Fruit fly (Drosophila melanogaster) whole organism, embryonic: ENCODE measurements around the gene CG33298.

Experiments
- Ada2b ChIP-seq: fragments of 200-800 bp; sonication (Bioruptor generic); IDR thresholded peaks from 2 replicates; pipeline ENCODE4 v1.3.6; 2022; ENCODE audit warnings: missing biosample characterization, missing genetic modification characterization
- Atf-2 ChIP-seq: fragments of 200-800 bp; sonication (Bioruptor generic); optimal IDR thresholded peaks from 2 replicates; lab custom pipeline; 2016; ENCODE audit warnings: missing biosample characterization, missing genetic modification characterization
- Blimp-1 ChIP-seq: fragments of 200-800 bp; sonication (Bioruptor generic); optimal IDR thresholded peaks from 3 replicates; lab custom pipeline; 2018; ENCODE audit warnings: missing biosample characterization, missing genetic modification characterization, mild to moderate bottlenecking, moderate library complexity, missing genetic modification reagents
- CG10209 ChIP-seq: fragments of 200-800 bp; sonication (Bioruptor generic); optimal IDR thresholded peaks from 3 replicates; lab custom pipeline; 2017; ENCODE audit warnings: missing biosample characterization, mild to moderate bottlenecking, missing genetic modification characterization, missing genetic modification reagents
- CG10321 ChIP-seq: fragments of 200-800 bp; sonication (Bioruptor generic); IDR thresholded peaks from 2 replicates; pipeline ENCODE4 v1.3.6; 2022; ENCODE audit warnings: missing biosample characterization, missing genetic modification characterization
- CG11093 ChIP-seq: fragments of 200-800 bp; sonication (Bioruptor generic); IDR thresholded peaks from 3 replicates; pipeline ENCODE4 v1.3.6; 2022; ENCODE audit warnings: missing biosample characterization, missing genetic modification characterization
- CG12236 ChIP-seq: fragments of 200-800 bp; sonication (Bioruptor generic); optimal IDR thresholded peaks from 2 replicates; lab custom pipeline; 2016; ENCODE audit warnings: missing biosample characterization, missing genetic modification characterization
- CG12391 ChIP-seq: fragments of 200-800 bp; sonication (Bioruptor generic); optimal IDR thresholded peaks from 3 replicates; lab custom pipeline; 2018; ENCODE audit warnings: missing biosample characterization, mild to moderate bottlenecking, missing genetic modification characterization, moderate library complexity
- CG12744 ChIP-seq: fragments of 200-800 bp; sonication (Bioruptor generic); optimal IDR thresholded peaks from 2 replicates; lab custom pipeline; 2016; ENCODE audit warnings: missing biosample characterization, missing genetic modification characterization
- CG14667 ChIP-seq: fragments of 200-800 bp; sonication (Bioruptor generic); IDR thresholded peaks from 2 replicates; pipeline ENCODE4 v1.3.6; 2022; ENCODE audit warnings: missing biosample characterization, missing genetic modification characterization
- CG14860 ChIP-seq: fragments of 200-800 bp; sonication (Bioruptor generic); IDR thresholded peaks from 3 replicates; pipeline ENCODE4 v1.3.6; 2022; ENCODE audit warnings: missing biosample characterization, missing genetic modification characterization; ENCODE audit not compliant: partially characterized antibody
- CG15479 ChIP-seq: fragments of 200-800 bp; sonication (Bioruptor generic); optimal IDR thresholded peaks from 3 replicates; lab custom pipeline; 2019; ENCODE audit warnings: missing biosample characterization, mild to moderate bottlenecking, missing genetic modification characterization, moderate library complexity
- CG15601 ChIP-seq: fragments of 200-800 bp; sonication (Bioruptor generic); optimal IDR thresholded peaks from 3 replicates; lab custom pipeline; 2019; ENCODE audit warnings: missing biosample characterization, mild to moderate bottlenecking, missing genetic modification characterization, moderate library complexity
- CG2202 ChIP-seq: fragments of 200-800 bp; sonication (Bioruptor generic); optimal IDR thresholded peaks from 2 replicates; lab custom pipeline; 2018; ENCODE audit warnings: missing biosample characterization, mild to moderate bottlenecking, missing genetic modification characterization
- CG31388 ChIP-seq: fragments of 200-800 bp; sonication (Bioruptor generic); optimal IDR thresholded peaks from 2 replicates; lab custom pipeline; 2016; ENCODE audit warnings: missing biosample characterization, missing genetic modification characterization
- CG34422 ChIP-seq: fragments of 200-800 bp; sonication (Bioruptor generic); IDR thresholded peaks from 3 replicates; pipeline ENCODE4 v1.3.6; 2022; ENCODE audit warnings: missing biosample characterization, missing genetic modification characterization
- CG4282 ChIP-seq: fragments of 200-800 bp; sonication (Bioruptor generic); optimal IDR thresholded peaks from 2 replicates; lab custom pipeline; 2016; ENCODE audit warnings: missing biosample characterization, missing genetic modification characterization
- CG43689 ChIP-seq: fragments of 200-800 bp; sonication (Bioruptor generic); IDR thresholded peaks from 2 replicates; pipeline ENCODE4 v1.3.6; 2022; ENCODE audit warnings: missing biosample characterization, missing genetic modification characterization
- CG4707 ChIP-seq: fragments of 200-800 bp; sonication (Bioruptor generic); optimal IDR thresholded peaks from 2 replicates; lab custom pipeline; 2018; ENCODE audit warnings: missing biosample characterization, mild to moderate bottlenecking, missing genetic modification characterization, moderate library complexity
- CG4854 ChIP-seq: fragments of 200-800 bp; sonication (Bioruptor generic); optimal IDR thresholded peaks from 2 replicates; lab custom pipeline; 2016; ENCODE audit warnings: missing biosample characterization, missing genetic modification characterization, inconsistent platforms
- CG6813 ChIP-seq: fragments of 200-800 bp; sonication (Bioruptor generic); optimal IDR thresholded peaks from 2 replicates; lab custom pipeline; 2017; ENCODE audit warnings: missing biosample characterization, missing genetic modification characterization, mild to moderate bottlenecking, moderate library complexity, missing genetic modification reagents
- CG7357 ChIP-seq: fragments of 200-800 bp; sonication (Bioruptor generic); IDR thresholded peaks from 3 replicates; pipeline ENCODE4 v1.3.6; 2022; ENCODE audit warnings: missing biosample characterization, missing genetic modification characterization
- CG8281 ChIP-seq: fragments of 200-800 bp; sonication (Bioruptor generic); optimal IDR thresholded peaks from 2 replicates; lab custom pipeline; 2018; ENCODE audit warnings: missing biosample characterization, mild to moderate bottlenecking, missing genetic modification characterization, moderate library complexity
- CG9876 ChIP-seq: fragments of 200-800 bp; sonication (Bioruptor generic); optimal IDR thresholded peaks from 2 replicates; lab custom pipeline; 2016; ENCODE audit warnings: missing biosample characterization, missing genetic modification characterization
- CrebB ChIP-seq: fragments of 200-800 bp; sonication (Bioruptor generic); optimal IDR thresholded peaks from 3 replicates; lab custom pipeline; 2018; ENCODE audit warnings: missing biosample characterization, mild to moderate bottlenecking, missing genetic modification characterization
- D ChIP-seq, 2 experiments: fragments of 200-800 bp in 1 of 2; fragments of >200 bp in 1 of 2; sonication (Bioruptor generic) in 1 of 2; optimal IDR thresholded peaks; 2 replicates in 1 of 2; 3 replicates in 1 of 2; lab custom pipeline; 2017; ENCODE audit warnings: mild to moderate bottlenecking in 1 of 2, missing biosample characterization in 1 of 2, missing genetic modification characterization in 1 of 2, missing genetic modification reagents in 1 of 2
- Dref ChIP-seq: fragments of 200-800 bp; sonication (Bioruptor generic); IDR thresholded peaks from 2 replicates; pipeline ENCODE4 v1.3.6; 2022; ENCODE audit warnings: missing biosample characterization, missing genetic modification characterization
- H2.0 ChIP-seq: fragments of 200-800 bp; sonication (Bioruptor generic); IDR thresholded peaks from 2 replicates; pipeline ENCODE4 v1.3.6; 2022; ENCODE audit warnings: missing biosample characterization, missing genetic modification characterization
- Myb ChIP-seq: fragments of 200-800 bp; sonication (Bioruptor generic); optimal IDR thresholded peaks from 2 replicates; lab custom pipeline; 2016; ENCODE audit warnings: missing biosample characterization, missing genetic modification characterization
- PHDP ChIP-seq: fragments of 200-800 bp; sonication (Bioruptor generic); optimal IDR thresholded peaks from 3 replicates; lab custom pipeline; 2018; ENCODE audit warnings: missing biosample characterization, mild to moderate bottlenecking, missing genetic modification characterization, moderate library complexity
- Rx ChIP-seq: fragments of 200-800 bp; sonication (Bioruptor generic); IDR thresholded peaks from 2 replicates; pipeline ENCODE4 v1.3.6; 2022; ENCODE audit warnings: missing biosample characterization, missing genetic modification characterization
- Six4 ChIP-seq: fragments of 200-800 bp; sonication (Bioruptor generic); optimal IDR thresholded peaks from 2 replicates; lab custom pipeline; 2016; ENCODE audit warnings: missing biosample characterization, missing genetic modification characterization
- al ChIP-seq: fragments of 200-800 bp; sonication (Bioruptor generic); IDR thresholded peaks from 2 replicates; pipeline ENCODE4 v1.3.6; 2022; ENCODE audit warnings: missing biosample characterization, missing genetic modification characterization
- bab2 ChIP-seq: fragments of 200-800 bp; sonication (Bioruptor generic); optimal IDR thresholded peaks from 2 replicates; lab custom pipeline; 2016; ENCODE audit warnings: missing biosample characterization, missing genetic modification characterization
- br ChIP-seq: fragments of >200 bp; optimal IDR thresholded peaks from 2 replicates; lab custom pipeline; 2017
- chm ChIP-seq: fragments of 200-800 bp; sonication (Bioruptor generic); IDR thresholded peaks from 2 replicates; pipeline ENCODE4 v1.3.6; 2022; ENCODE audit warnings: missing biosample characterization, missing genetic modification characterization
- crp ChIP-seq, 2 experiments: fragments of 200-800 bp; sonication (Bioruptor generic); optimal IDR thresholded peaks; 2 replicates in 1 of 2; 3 replicates in 1 of 2; lab custom pipeline; 2017; ENCODE audit warnings: missing biosample characterization in 2 of 2, missing genetic modification characterization in 2 of 2, mild to moderate bottlenecking in 1 of 2, moderate library complexity in 1 of 2
- dan ChIP-seq: fragments of 200-800 bp; sonication (Bioruptor generic); IDR thresholded peaks from 2 replicates; pipeline ENCODE4 v1.3.6; 2022; ENCODE audit warnings: missing biosample characterization, missing genetic modification characterization
- disco-r ChIP-seq: fragments of 200-800 bp; sonication (Bioruptor generic); optimal IDR thresholded peaks from 2 replicates; lab custom pipeline; 2016; ENCODE audit warnings: missing biosample characterization, missing genetic modification characterization
- fd96Cb ChIP-seq: fragments of 200-800 bp; sonication (Bioruptor generic); optimal IDR thresholded peaks from 2 replicates; lab custom pipeline; 2018; ENCODE audit warnings: missing biosample characterization, mild to moderate bottlenecking, missing genetic modification characterization, moderate library complexity
- h ChIP-seq: fragments of >200 bp; optimal IDR thresholded peaks from 2 replicates; lab custom pipeline; 2017
- hth ChIP-seq: fragments of >200 bp; optimal IDR thresholded peaks from 2 replicates; lab custom pipeline; 2017; ENCODE audit warnings: inconsistent platforms
- insv ChIP-seq, 2 experiments: fragments of 200-800 bp; sonication (Bioruptor generic); optimal IDR thresholded peaks; 3 replicates each; lab custom pipeline; 2016 to 2018; ENCODE audit warnings: missing biosample characterization in 2 of 2, missing genetic modification characterization in 2 of 2
- jumu ChIP-seq: fragments of 200-800 bp; sonication (Bioruptor generic); optimal IDR thresholded peaks from 3 replicates; lab custom pipeline; 2016; ENCODE audit warnings: missing biosample characterization, missing genetic modification characterization
- luna ChIP-seq: fragments of 200-800 bp; sonication (Bioruptor generic); optimal IDR thresholded peaks from 2 replicates; lab custom pipeline; 2016; ENCODE audit warnings: missing biosample characterization, missing genetic modification characterization
- maf-S ChIP-seq: fragments of 200-800 bp; sonication (Bioruptor generic); optimal IDR thresholded peaks from 2 replicates; lab custom pipeline; 2016; ENCODE audit warnings: missing biosample characterization, missing genetic modification characterization
- nmo ChIP-seq: fragments of 200-800 bp; sonication (Bioruptor generic); optimal IDR thresholded peaks from 2 replicates; lab custom pipeline; 2018; ENCODE audit warnings: missing biosample characterization, mild to moderate bottlenecking, missing genetic modification characterization, moderate library complexity
- pfk ChIP-seq: fragments of 200-800 bp; sonication (Bioruptor generic); optimal IDR thresholded peaks from 2 replicates; lab custom pipeline; 2018; ENCODE audit warnings: missing biosample characterization, mild to moderate bottlenecking, missing genetic modification characterization, moderate library complexity
- run ChIP-seq: fragments of 200-800 bp; sonication (Bioruptor generic); optimal IDR thresholded peaks from 3 replicates; lab custom pipeline; 2018; ENCODE audit warnings: missing biosample characterization, mild to moderate bottlenecking, missing genetic modification characterization
- sens ChIP-seq: fragments of 200-800 bp; sonication (Bioruptor generic); peaks from one replicate; lab custom pipeline; 2016; ENCODE audit warnings: missing biosample characterization, missing genetic modification characterization
- shn ChIP-seq: fragments of 200-800 bp; sonication (Bioruptor generic); optimal IDR thresholded peaks from 3 replicates; lab custom pipeline; 2016; ENCODE audit warnings: missing biosample characterization, missing genetic modification characterization
- usp ChIP-seq: fragments of >200 bp; optimal IDR thresholded peaks from 2 replicates; lab custom pipeline; 2017; ENCODE audit warnings: missing biosample characterization, missing genetic modification characterization
- vvl ChIP-seq: fragments of 200-800 bp; sonication (Bioruptor generic); IDR thresholded peaks from 2 replicates; pipeline ENCODE4 v1.3.6; 2022; ENCODE audit warnings: missing biosample characterization, missing genetic modification characterization

Gene CG33298

DNA sequence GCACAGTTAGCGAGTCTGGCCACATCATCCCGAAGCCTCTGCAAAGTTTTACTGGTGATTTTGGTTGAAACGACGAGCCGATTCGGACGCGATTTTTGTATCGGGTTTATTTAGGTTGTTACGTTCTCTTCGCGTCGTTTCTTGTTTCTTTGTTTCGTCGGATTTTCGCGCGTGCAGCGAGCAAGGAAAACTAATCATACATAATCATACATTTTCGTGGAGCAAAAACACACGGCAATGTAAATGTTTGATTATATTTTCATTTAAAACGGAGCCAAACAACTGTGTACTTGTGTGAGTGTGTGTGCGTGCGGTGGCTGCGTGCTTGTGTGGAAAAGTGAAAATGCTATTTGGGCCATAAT lies at the start of gene CG33298 (continued):
- TF ChIP-seq CG14860 (GFP tag; lab: Robert Waterston, UW) (no peak), Six4 (no peak), insv (GFP tag; optimal IDR thresholded peaks at IDR 0.05; lab: Kevin White, UChicago) (no peak), hth (lab: Kevin White, UChicago) (no peak), CG7357 (GFP tag; lab: Robert Waterston, UW) (no peak), CG4707 (no peak), CG14667 (GFP tag; lab: Robert Waterston, UW) (no peak), CG10209 (GFP tag; lab: Kevin White, UChicago) (no peak), CG15601 (tag; lab: Kevin White, UChicago) (peak; percentile 67), chm (GFP tag; lab: Robert Waterston, UW) (peak; percentile 75), CG12236 (GFP tag; lab: Kevin White, UChicago) (no peak), CG4854 (GFP tag; lab: Kevin White, UChicago) (no peak), crp (GFP tag; optimal IDR thresholded peaks at IDR 0.05; lab: Kevin White, UChicago) (peak in 1 of 2 experiments; percentile 60), CG43689 (GFP tag; lab: Robert Waterston, UW) (no peak), Myb (no peak), vvl (GFP tag; lab: Robert Waterston, UW) (no peak), CG12744 (GFP tag; lab: Kevin White, UChicago) (no peak), br (no peak), Atf-2 (GFP tag; lab: Kevin White, UChicago) (no peak), CG8281 (tag; lab: Kevin White, UChicago) (no peak), CrebB (tag; lab: Kevin White, UChicago) (no peak), CG34422 (GFP tag; lab: Robert Waterston, UW) (no peak), disco-r (no peak), Blimp-1 (GFP tag; lab: Kevin White, UChicago) (peak; percentile 72), CG15479 (GFP tag; lab: Kevin White, UChicago) (no peak), luna (GFP tag; lab: Kevin White, UChicago) (no peak), shn (GFP tag; lab: Kevin White, UChicago) (no peak), maf-S (GFP tag; lab: Kevin White, UChicago) (no peak), usp (GFP tag; lab: Kevin White, UChicago) (no peak), D (optimal IDR thresholded peaks at IDR 0.05; lab: Kevin White, UChicago) (no peak), D (GFP tag; optimal IDR thresholded peaks at IDR 0.05; lab: Kevin White, UChicago) (no peak), Rx (no peak), run (no peak), PHDP (no peak), jumu (GFP tag; lab: Kevin White, UChicago) (no peak), sens (GFP tag; lab: Kevin White, UChicago) (peak; percentile 78), dan (GFP tag; lab: Robert Waterston, UW) (no peak), CG10321 (GFP tag; lab: Robert Waterston, UW) (no peak), Ada2b (GFP tag; lab: Robert Waterston, UW) (no peak), CG6813 (GFP tag; lab: Kevin White, UChicago) (no peak), CG12391 (tag; lab: Kevin White, UChicago) (no peak), CG9876 (GFP tag; lab: Kevin White, UChicago) (no peak), CG4282 (no peak), CG11093 (no peak), CG31388 (GFP tag; lab: Kevin White, UChicago) (no peak), H2.0 (GFP tag; lab: Robert Waterston, UW) (no peak), CG2202 (tag; lab: Kevin White, UChicago) (no peak), bab2 (GFP tag; lab: Kevin White, UChicago) (no peak), nmo (GFP tag; lab: Kevin White, UChicago) (no peak), al (no peak), h (lab: Kevin White, UChicago) (no peak), Dref (GFP tag; lab: Robert Waterston, UW) (no peak; the same call in none of the 2 replicates), fd96Cb (tag; lab: Kevin White, UChicago) (no peak), pfk (no peak)
